Worm (Caenorhabditis elegans) whole organism, mixed stage, embryonic: Measurements from ENCODE around the gene C01G5.3.

ENCODE experiments used
- elt-1 ChIP-seq: sonication (generic microtip); optimal IDR thresholded peaks from 2 replicates; lab custom pipeline; 2017; ENCODE audit warnings: missing genetic modification characterization, mild to moderate bottlenecking, missing compliant biosample characterization, antibody characterized with exemption, moderate library complexity, borderline replicate concordance; ENCODE audit not compliant: insufficient read depth
- mab-5 ChIP-seq: fragments of 150-350 bp; optimal IDR thresholded peaks from 2 replicates; lab custom pipeline; 2014; ENCODE audit warnings: missing biosample characterization, missing genetic modification characterization
- snpc-4 ChIP-seq: fragments of 150-350 bp; optimal IDR thresholded peaks from 2 replicates; lab custom pipeline; 2014; ENCODE audit warnings: missing biosample characterization, missing genetic modification characterization
- unc-39 ChIP-seq: fragments of 150-350 bp; optimal IDR thresholded peaks from 2 replicates; lab custom pipeline; 2014; ENCODE audit warnings: missing biosample characterization, missing genetic modification characterization
- unc-62 ChIP-seq: fragments of 150-350 bp; optimal IDR thresholded peaks from 2 replicates; lab custom pipeline; 2014; ENCODE audit warnings: missing biosample characterization, missing genetic modification reagents, missing genetic modification characterization

ce11 chrIV:6560434-6560833 is 24.4 kb downstream of the C01G5.3 start, which contains the start of gene best-9:
- no peak for TF ChIP-seq mab-5 (tag; lab: Kevin White, UChicago)
- TF ChIP-seq unc-39 (tag; lab: Kevin White, UChicago) = no peak
- TF ChIP-seq elt-1 (tag; lab: Kevin White, UChicago) = no peak
- no peak for TF ChIP-seq snpc-4 (tag; lab: Kevin White, UChicago)
- no peak for TF ChIP-seq unc-62
